Fruit fly (Drosophila melanogaster) whole organism, wandering third instar larva: ENCODE data around the gene CG15535.
A peak's percentile ranks its signal among the peaks of the same experiment; 100 is the strongest.

Source experiments
- Hr78 ChIP-seq: fragments of >200 bp; optimal IDR thresholded peaks from 2 replicates; lab custom pipeline; 2017; ENCODE audit warnings: missing biosample characterization, missing genetic modification characterization
- Hr83 ChIP-seq: fragments of 200-300 bp; sonication (Bioruptor generic); optimal IDR thresholded peaks from 2 replicates; lab custom pipeline; 2016; ENCODE audit warnings: missing biosample characterization, mild to moderate bottlenecking, missing genetic modification characterization, moderate library complexity; ENCODE audit not compliant: poor library complexity, severe bottlenecking
- OdsH ChIP-seq: fragments of 200-800 bp; sonication (Bioruptor generic); optimal IDR thresholded peaks from 2 replicates; lab custom pipeline; 2016; ENCODE audit warnings: missing biosample characterization, mild to moderate bottlenecking, missing genetic modification characterization
- dl ChIP-seq, 2 experiments: fragments of 175-275, 200-275 bp in 1 of 2; fragments of 200-275 bp in 1 of 2; sonication (Bioruptor generic); optimal IDR thresholded peaks; lab custom pipeline; 2018; ENCODE audit warnings: mild to moderate bottlenecking in 2 of 2, missing biosample characterization in 2 of 2, missing genetic modification characterization in 2 of 2, moderate library complexity in 2 of 2; ENCODE audit not compliant: partially characterized antibody in 2 of 2, insufficient read depth in 1 of 2

dm6 chr3R:30460187-30460586 lies 36.5 kb upstream of the CG15535 start:
- TF ChIP-seq OdsH (no peak), Hr78 (no peak), dl (GFP tag; optimal IDR thresholded peaks at IDR 0.05; lab: Kevin White, UChicago; ENCODE audit: insufficient read depth in 1 of 2, partially characterized antibody in 2 of 2) (peak in 1 of 2 experiments; percentile 32), Hr83 (GFP tag; lab: Kevin White, UChicago) (no peak)
